Worm (Caenorhabditis elegans) whole organism, L3 larva: Measurements from ENCODE around the gene mrps-33.

ENCODE experiments used
- R02D3.7 ChIP-seq: fragments of 150-350 bp; optimal IDR thresholded peaks from 2 replicates; lab custom pipeline; 2014; ENCODE audit warnings: missing biosample characterization, missing genetic modification characterization
- ama-1 ChIP-seq: fragments of 150-350 bp; optimal IDR thresholded peaks from 2 replicates; lab custom pipeline; 2018
- ceh-28 ChIP-seq: fragments of 150-350 bp; optimal IDR thresholded peaks from 2 replicates; lab custom pipeline; 2014; ENCODE audit warnings: missing biosample characterization, missing genetic modification reagents, missing genetic modification characterization
- egl-27 ChIP-seq: sonication (generic microtip); optimal IDR thresholded peaks from 4 replicates; lab custom pipeline; 2017; ENCODE audit warnings: missing biosample characterization, missing genetic modification reagents, missing genetic modification characterization
- egl-5 ChIP-seq: fragments of 150-350 bp; optimal IDR thresholded peaks from 2 replicates; lab custom pipeline; 2017; ENCODE audit warnings: missing biosample characterization, missing genetic modification reagents, missing genetic modification characterization, inconsistent platforms
- fkh-10 ChIP-seq: sonication (generic microtip); optimal IDR thresholded peaks from 2 replicates; lab custom pipeline; 2017; ENCODE audit warnings: missing biosample characterization, missing genetic modification reagents, missing genetic modification characterization
- jun-1 ChIP-seq: fragments of 150-350 bp; optimal IDR thresholded peaks from 2 replicates; lab custom pipeline; 2014; ENCODE audit warnings: missing biosample characterization, missing genetic modification reagents, missing genetic modification characterization
- lin-15B ChIP-seq: fragments of 150-350 bp; optimal IDR thresholded peaks from 2 replicates; lab custom pipeline; 2014; ENCODE audit warnings: missing biosample characterization, missing genetic modification characterization
- lsy-12 ChIP-seq: sonication (generic microtip); optimal IDR thresholded peaks from 2 replicates; lab custom pipeline; 2016; ENCODE audit warnings: mild to moderate bottlenecking, missing genetic modification characterization, missing compliant biosample characterization
- nfya-1 ChIP-seq: sonication (generic microtip); optimal IDR thresholded peaks from 2 replicates; lab custom pipeline; 2017; ENCODE audit warnings: missing genetic modification characterization, mild to moderate bottlenecking, missing compliant biosample characterization, antibody characterized with exemption, moderate library complexity; ENCODE audit not compliant: insufficient read depth
- nhr-25 ChIP-seq: sonication (generic microtip); optimal IDR thresholded peaks from 2 replicates; lab custom pipeline; 2017; ENCODE audit warnings: missing biosample characterization, missing genetic modification characterization
- pha-4 ChIP-seq: fragments of 150-350 bp; optimal IDR thresholded peaks from 2 replicates; lab custom pipeline; 2014; ENCODE audit warnings: missing biosample characterization, missing genetic modification reagents, missing genetic modification characterization
- pqm-1 ChIP-seq: fragments of 150-350 bp; optimal IDR thresholded peaks from 2 replicates; lab custom pipeline; 2017; ENCODE audit warnings: missing biosample characterization, missing genetic modification characterization, inconsistent platforms
- ztf-11 ChIP-seq: fragments of 150-350 bp; optimal IDR thresholded peaks from 2 replicates; lab custom pipeline; 2014; ENCODE audit warnings: missing biosample characterization, missing genetic modification characterization

DNA sequence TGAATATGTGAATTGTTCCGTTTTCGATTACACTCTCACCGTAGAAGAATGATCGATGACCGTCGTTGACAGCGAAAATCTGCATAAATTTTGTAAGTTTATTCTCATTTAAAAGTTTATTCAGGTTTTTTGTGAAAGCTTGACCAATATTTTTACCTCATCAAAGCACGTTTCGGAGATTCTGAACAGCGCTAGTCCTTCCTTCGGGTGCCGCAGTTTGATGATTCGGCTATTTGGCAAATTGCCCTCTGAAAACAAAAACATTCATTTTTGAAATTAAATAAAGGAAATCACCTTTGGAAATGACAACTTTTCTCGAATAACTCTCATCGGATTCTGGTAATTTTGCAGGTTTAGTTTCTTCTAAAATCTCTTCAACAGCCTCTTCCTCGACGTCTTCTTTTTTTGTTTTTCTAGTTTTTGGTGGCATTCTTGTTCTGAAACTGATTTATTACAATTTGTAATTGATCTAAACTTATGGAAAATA is 1.2 kb upstream of the mrps-33 start, which contains the start of gene F21D5.6:
- no peak for TF ChIP-seq R02D3.7 (tag; lab: Kevin White, UChicago)
- TF ChIP-seq ama-1 = peak; percentile 0
- no peak for TF ChIP-seq pha-4 (tag; lab: Kevin White, UChicago)
- TF ChIP-seq nfya-1 (tag; lab: Kevin White, UChicago) = no peak
- TF ChIP-seq ceh-28 (tag; lab: Kevin White, UChicago) = no peak
- no peak for TF ChIP-seq fkh-10 (GFP tag; lab: Kevin White, UChicago)
- no peak for TF ChIP-seq egl-5 (tag; lab: Kevin White, UChicago)
- no peak for TF ChIP-seq jun-1 (tag; lab: Kevin White, UChicago)
- no peak for TF ChIP-seq ztf-11
- TF ChIP-seq egl-27 = no peak
- TF ChIP-seq pqm-1 (tag; lab: Kevin White, UChicago) = no peak
- TF ChIP-seq lsy-12 = no peak
- no peak for TF ChIP-seq nhr-25
- TF ChIP-seq lin-15B = no peak
